Worm (Caenorhabditis elegans): ENCODE measurements around the gene vps-29.

DNA sequence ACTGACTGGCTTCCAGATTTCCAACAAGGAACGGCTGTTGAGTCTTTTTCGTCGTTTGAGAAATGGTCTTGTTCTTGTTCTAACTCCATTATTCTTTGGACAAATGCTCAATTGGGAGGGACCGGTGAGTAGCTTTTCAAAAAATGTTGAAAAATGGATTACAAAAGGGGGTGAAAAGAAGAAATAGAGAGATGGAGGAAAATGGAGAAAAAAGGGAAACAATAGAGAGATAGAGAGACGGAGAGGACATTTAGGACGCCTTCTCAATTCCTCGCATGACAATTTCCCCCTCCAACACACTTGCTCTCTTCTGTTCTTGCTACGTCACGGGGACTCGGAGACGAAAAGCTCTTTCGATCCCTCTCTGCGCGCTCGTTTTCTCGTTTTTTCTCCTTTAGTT, 40.1 kb upstream of the vps-29 start:
- TF ChIP-seq unc-62 (GFP tag; optimal IDR thresholded peaks at IDR 0.05): no peak
- no peak for TF ChIP-seq nhr-237 (tag; optimal IDR thresholded peaks at IDR 0.05)
- no peak for TF ChIP-seq fkh-2 (tag; optimal IDR thresholded peaks at IDR 0.05)
- no peak for TF ChIP-seq nhr-28 (tag; optimal IDR thresholded peaks at IDR 0.05)
- no peak for TF ChIP-seq elt-3 (tag; optimal IDR thresholded peaks at IDR 0.05)
- no peak for TF ChIP-seq snpc-4 (tag; optimal IDR thresholded peaks at IDR 0.05)
- no peak for TF ChIP-seq pqm-1 (tag; optimal IDR thresholded peaks at IDR 0.05)

Data from whole organism, L3 larva.